Worm (Caenorhabditis elegans): ENCODE results near the gene fbxa-7.

The fbxa-7 gene

DNA sequence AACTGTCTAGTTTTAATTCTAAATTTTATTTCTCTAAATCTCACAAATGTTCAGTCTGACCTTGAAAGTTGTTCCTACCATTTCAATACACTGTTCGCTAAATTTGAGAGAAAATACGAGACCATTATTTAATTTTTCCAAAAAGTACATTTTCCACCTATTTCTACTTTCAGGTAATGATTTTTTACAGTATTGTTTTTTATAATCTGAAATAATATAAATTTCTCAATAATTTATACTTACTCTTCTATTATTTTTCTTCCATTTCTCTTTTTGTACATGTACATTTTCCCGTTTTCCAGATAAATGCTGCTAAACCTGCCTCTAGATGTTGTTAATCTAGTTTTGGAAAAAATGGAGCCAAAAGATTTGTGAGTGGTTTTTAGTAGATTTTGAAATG, 23.8 kb downstream of the fbxa-7 start, which contains the start of gene fbxa-62:
fbxa-62 (plus strand) TSS at position 301 of the 400 bp plus-strand sequence.
- TF ChIP-seq cnd-1 (tag; optimal IDR thresholded peaks at IDR 0.05) (no peak), sptf-1 (tag; optimal IDR thresholded peaks at IDR 0.05) (no peak), ces-1 (GFP tag; optimal IDR thresholded peaks at IDR 0.05) (no peak), flh-1 (GFP tag; optimal IDR thresholded peaks at IDR 0.05) (no peak), unc-39 (tag; optimal IDR thresholded peaks at IDR 0.05) (no peak), unc-62 (GFP tag; optimal IDR thresholded peaks at IDR 0.05) (no peak), hlh-1 (tag; optimal IDR thresholded peaks at IDR 0.05) (no peak), nhr-28 (tag; optimal IDR thresholded peaks at IDR 0.05) (no peak), sem-2 (GFP tag; optimal IDR thresholded peaks at IDR 0.05) (no peak), mls-2 (tag; optimal IDR thresholded peaks at IDR 0.05) (no peak), elt-1 (tag; optimal IDR thresholded peaks at IDR 0.05; ENCODE audit: borderline replicate concordance, insufficient read depth) (no peak), blmp-1 (tag; optimal IDR thresholded peaks at IDR 0.05) (no peak), ceh-43 (GFP tag; optimal IDR thresholded peaks at IDR 0.05) (no peak), snpc-4 (tag; optimal IDR thresholded peaks at IDR 0.05) (no peak), M03D4.4 (tag; optimal IDR thresholded peaks at IDR 0.05) (no peak)

DNA sequence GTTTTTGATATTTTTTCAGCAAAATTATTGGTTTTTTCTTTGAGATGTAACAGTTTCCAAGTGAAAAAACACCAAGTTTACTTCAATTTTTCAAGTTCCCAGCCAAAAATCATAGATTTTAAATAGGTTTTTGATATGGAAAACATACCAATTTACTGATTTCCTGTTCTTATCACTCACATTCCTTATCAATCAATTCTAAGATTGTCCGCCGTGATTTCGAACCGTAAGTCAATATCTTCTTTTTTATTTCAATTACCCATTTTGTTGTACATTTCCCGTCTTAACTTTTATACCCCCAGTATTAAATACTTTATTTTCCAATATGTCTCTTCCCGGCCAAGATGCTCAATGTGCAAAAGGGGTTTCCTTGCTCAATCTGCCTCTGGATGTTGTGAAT, 26.8 kb downstream of the fbxa-7 start, which contains the start of gene fbxa-38:
fbxa-38 (plus strand) TSS at position 195 of the 400 bp plus-strand sequence.
- TF ChIP-seq drap-1 (GFP tag; optimal IDR thresholded peaks at IDR 0.05) (no peak), hlh-1 (tag; optimal IDR thresholded peaks at IDR 0.05) (no peak), ceh-83 (GFP tag; optimal IDR thresholded peaks at IDR 0.05) (no peak), flh-1 (GFP tag; optimal IDR thresholded peaks at IDR 0.05) (no peak), ham-2 (GFP tag; optimal IDR thresholded peaks at IDR 0.05) (no peak), pha-4 (tag; optimal IDR thresholded peaks at IDR 0.05) (no peak), lin-13 (tag; optimal IDR thresholded peaks at IDR 0.05) (no peak), ces-1 (GFP tag; optimal IDR thresholded peaks at IDR 0.05) (no peak), unc-39 (tag; optimal IDR thresholded peaks at IDR 0.05) (no peak)

DNA sequence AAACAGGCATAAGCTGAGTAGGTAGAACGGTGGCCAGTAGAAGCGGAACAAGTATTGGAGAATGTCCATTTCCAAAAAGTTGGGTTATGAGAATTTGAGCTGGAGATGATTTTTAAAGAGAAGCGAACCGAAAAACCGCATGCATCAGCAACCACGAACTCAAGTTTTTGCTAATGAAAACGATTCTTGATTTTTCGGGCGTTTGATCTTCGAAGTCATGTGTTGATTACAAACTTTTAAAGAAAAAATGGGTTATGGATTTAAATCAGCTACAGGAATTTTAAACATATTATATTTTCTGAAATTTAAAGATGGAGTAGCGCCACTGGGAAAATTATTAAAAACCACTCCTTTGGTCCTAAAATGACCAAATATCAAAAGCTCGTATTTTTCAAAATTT, 27.3 kb downstream of the fbxa-7 start, which contains the start of gene srd-65:
srd-65 (minus strand) TSS at position 101 of the 400 bp plus-strand sequence.
- TF ChIP-seq sptf-1 (tag; optimal IDR thresholded peaks at IDR 0.05) (no peak), bed-3 (GFP tag; optimal IDR thresholded peaks at IDR 0.05) (no peak), mab-5 (tag; optimal IDR thresholded peaks at IDR 0.05) (no peak), lin-32 (GFP tag; optimal IDR thresholded peaks at IDR 0.05) (no peak), M03D4.4 (tag; optimal IDR thresholded peaks at IDR 0.05) (no peak), zip-8 (tag; optimal IDR thresholded peaks at IDR 0.05) (no peak), unc-120 (tag; optimal IDR thresholded peaks at IDR 0.05; ENCODE audit: poor library complexity, severe bottlenecking) (no peak), pha-4 (tag; optimal IDR thresholded peaks at IDR 0.05) (no peak), nhr-12 (tag; optimal IDR thresholded peaks at IDR 0.05) (no peak), unc-62 (GFP tag; optimal IDR thresholded peaks at IDR 0.05) (no peak), lin-13 (tag; optimal IDR thresholded peaks at IDR 0.05) (no peak), ces-1 (GFP tag; optimal IDR thresholded peaks at IDR 0.05) (no peak), drap-1 (GFP tag; optimal IDR thresholded peaks at IDR 0.05) (no peak)

DNA sequence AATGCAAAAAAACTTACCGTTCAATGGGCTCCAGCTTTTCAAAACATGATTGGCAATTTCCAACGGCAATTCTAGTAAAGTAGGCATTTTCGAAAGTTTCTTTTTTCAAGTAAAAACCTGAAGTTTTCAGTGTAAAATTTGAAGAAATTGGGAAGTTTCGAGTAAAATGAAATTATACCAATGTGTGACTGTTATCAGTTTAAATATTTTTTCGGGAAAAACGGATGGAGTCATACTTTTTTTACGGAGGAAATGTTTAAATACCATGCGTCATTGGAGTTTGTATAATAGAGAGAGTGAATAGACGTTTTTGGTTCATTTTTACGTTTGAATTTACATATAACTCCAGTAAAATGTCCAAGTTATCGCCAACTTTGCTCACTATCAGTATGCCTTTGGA, 31.8 kb downstream of the fbxa-7 start, which contains the start of gene fbxa-12:
fbxa-12 (plus strand) TSS at position 301 of the 400 bp plus-strand sequence.
- TF ChIP-seq nhr-28 (tag; optimal IDR thresholded peaks at IDR 0.05): no peak
- no peak for TF ChIP-seq ces-1 (GFP tag; optimal IDR thresholded peaks at IDR 0.05)
- TF ChIP-seq tbx-8 (GFP tag; optimal IDR thresholded peaks at IDR 0.05): no peak
- no peak for TF ChIP-seq pha-4 (tag; optimal IDR thresholded peaks at IDR 0.05)

DNA sequence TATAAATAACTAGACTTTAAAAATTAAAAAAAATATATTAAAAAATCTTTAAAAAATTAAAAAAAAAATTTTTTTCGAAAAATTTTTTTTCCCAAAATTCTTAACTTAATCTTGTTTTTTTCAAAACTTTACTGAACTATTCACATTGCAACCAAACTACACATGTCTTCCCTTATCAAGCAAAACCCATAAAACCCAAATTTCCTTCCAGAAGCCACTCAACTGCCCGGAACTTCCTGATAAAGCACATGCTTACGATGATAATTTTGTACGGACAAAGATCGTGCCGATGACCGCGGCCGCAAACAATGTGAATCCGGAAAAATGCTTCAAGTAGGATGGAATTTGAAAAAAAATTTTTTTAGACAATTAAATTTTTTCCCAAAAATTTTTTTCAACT, 38.9 kb downstream of the fbxa-7 start:
- TF ChIP-seq elt-1 (tag; optimal IDR thresholded peaks at IDR 0.05; ENCODE audit: borderline replicate concordance, insufficient read depth): no peak
- no peak for TF ChIP-seq lsy-2 (tag; optimal IDR thresholded peaks at IDR 0.05)
- TF ChIP-seq ceh-43 (GFP tag; optimal IDR thresholded peaks at IDR 0.05): no peak
- TF ChIP-seq nhr-2 (tag; optimal IDR thresholded peaks at IDR 0.05): no peak

DNA sequence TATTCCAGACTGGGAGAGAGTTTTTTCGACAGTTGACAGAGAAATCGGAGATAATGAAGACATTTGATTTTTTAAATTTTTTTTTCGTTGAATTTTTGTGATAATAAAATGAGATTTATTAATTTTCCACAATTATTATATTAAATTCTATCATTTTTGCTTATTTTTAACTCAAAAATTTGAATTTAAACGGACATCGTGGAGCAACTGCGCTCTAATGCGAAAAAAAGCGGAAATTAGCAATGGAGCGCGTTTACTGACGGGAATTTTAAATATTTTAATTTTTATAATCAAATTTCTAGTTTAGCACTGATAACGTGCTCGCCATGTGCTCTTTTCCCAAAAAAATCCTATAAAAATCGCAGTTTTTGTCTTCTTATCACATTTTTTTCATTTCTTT, 40.1 kb downstream of the fbxa-7 start, which contains the start of gene C39B5.14:
C39B5.14 (plus strand) TSS at position 301 of the 400 bp plus-strand sequence.
- TF ChIP-seq ceh-83 (GFP tag; optimal IDR thresholded peaks at IDR 0.05): no peak
- no peak for TF ChIP-seq mep-1 (tag; optimal IDR thresholded peaks at IDR 0.05)
- TF ChIP-seq nhr-12 (tag; optimal IDR thresholded peaks at IDR 0.05): no peak
- TF ChIP-seq ceh-39 (tag; optimal IDR thresholded peaks at IDR 0.05): no peak
- TF ChIP-seq pha-4 (tag; optimal IDR thresholded peaks at IDR 0.05): no peak
- no peak for TF ChIP-seq nhr-76 (tag; optimal IDR thresholded peaks at IDR 0.05)
- TF ChIP-seq snpc-4 (tag; optimal IDR thresholded peaks at IDR 0.05): no peak
- TF ChIP-seq ham-2 (GFP tag; optimal IDR thresholded peaks at IDR 0.05): no peak
- TF ChIP-seq elt-1 (tag; optimal IDR thresholded peaks at IDR 0.05; ENCODE audit: borderline replicate concordance, insufficient read depth): no peak
- no peak for TF ChIP-seq unc-39 (tag; optimal IDR thresholded peaks at IDR 0.05)
- TF ChIP-seq hlh-1 (tag; optimal IDR thresholded peaks at IDR 0.05): no peak
- TF ChIP-seq mls-2 (tag; optimal IDR thresholded peaks at IDR 0.05): no peak
- TF ChIP-seq nhr-2 (tag; optimal IDR thresholded peaks at IDR 0.05): no peak
- no peak for TF ChIP-seq tbx-8 (GFP tag; optimal IDR thresholded peaks at IDR 0.05)
- no peak for TF ChIP-seq lsy-2 (tag; optimal IDR thresholded peaks at IDR 0.05)
- TF ChIP-seq blmp-1 (tag; optimal IDR thresholded peaks at IDR 0.05): no peak
